Worm (Caenorhabditis elegans): ENCODE measurements around the gene F11D11.4.
"Not testable (repeated sequence)": the region's sequence is repeated elsewhere in the genome, so short reads cannot be mapped to it uniquely, and the experiment has no call there.

The F11D11.4 gene

DNA sequence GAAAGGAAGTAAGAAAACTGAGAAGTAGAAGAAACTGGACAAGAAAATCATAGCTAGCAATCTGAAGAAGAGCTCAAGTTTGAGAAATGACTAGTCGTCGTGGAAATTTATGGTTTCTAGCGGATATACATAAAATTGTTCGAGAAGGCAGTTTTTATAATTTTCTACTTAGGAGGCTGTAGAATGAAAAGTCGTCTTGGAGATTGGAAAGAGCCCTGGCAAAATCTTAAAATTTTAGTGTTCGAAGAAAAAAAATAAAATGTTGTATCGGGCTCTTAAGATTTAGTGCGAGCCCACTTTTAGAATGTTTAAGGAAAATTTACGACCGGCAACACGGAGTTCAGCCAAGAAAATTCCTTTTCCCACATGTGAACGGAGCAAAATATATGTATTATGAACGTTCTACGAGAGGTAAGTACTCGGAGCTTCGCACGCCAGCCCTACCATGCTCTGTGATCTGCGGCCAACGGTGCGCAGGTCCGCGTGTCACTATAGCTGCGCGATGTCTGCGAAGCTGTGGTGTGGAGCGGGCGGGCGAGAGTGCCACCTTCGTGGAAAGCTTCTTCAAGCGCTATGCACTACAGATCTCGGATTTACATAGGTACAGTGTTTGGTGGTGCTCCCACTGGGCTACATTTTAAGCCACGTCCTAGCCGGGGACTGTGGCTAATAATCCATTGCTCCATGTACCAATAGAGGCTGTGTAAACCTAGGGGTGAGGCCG lies 14.1 kb upstream of the F11D11.4 start, which contains the start of gene clec-251:
Gene clec-251 (minus strand): TSS at position 51 of the 724 bp plus-strand sequence.
- TF ChIP-seq ama-1 (optimal IDR thresholded peaks at IDR 0.05) (no peak), tbx-37 (GFP tag; conservative IDR thresholded peaks at IDR 0.05) (no peak), ceh-36 (tag; optimal IDR thresholded peaks at IDR 0.05) (no peak), hmbx-1 (tag; optimal IDR thresholded peaks at IDR 0.05) (no peak), pes-1 (GFP tag; IDR thresholded peaks at IDR 0.05) (no peak), tbx-11 (GFP tag; IDR thresholded peaks at IDR 0.05) (no peak), B0310.2 (tag; optimal IDR thresholded peaks at IDR 0.05) (no peak)

- TF ChIP-seq ets-7 (tag; optimal IDR thresholded peaks at IDR 0.05), result no peak
- TF ChIP-seq ceh-36 (tag; optimal IDR thresholded peaks at IDR 0.05), result no peak
- TF ChIP-seq tbx-11 (GFP tag; IDR thresholded peaks at IDR 0.05), result no peak
- TF ChIP-seq tbx-37 (GFP tag; conservative IDR thresholded peaks at IDR 0.05), result no peak
- TF ChIP-seq pes-1 (GFP tag; IDR thresholded peaks at IDR 0.05), result no peak
- TF ChIP-seq sea-1 (GFP tag; conservative IDR thresholded peaks at IDR 0.05), result no peak
- no peak for TF ChIP-seq F13C5.2 (tag; optimal IDR thresholded peaks at IDR 0.05)
- no peak for TF ChIP-seq hmg-4 (GFP tag; optimal IDR thresholded peaks at IDR 0.05)
- no peak for TF ChIP-seq hmbx-1 (tag; optimal IDR thresholded peaks at IDR 0.05)
- TF ChIP-seq scrt-1 (GFP tag; IDR thresholded peaks at IDR 0.05), result no peak
- no peak for TF ChIP-seq tra-4 (tag; optimal IDR thresholded peaks at IDR 0.05)
- no peak for TF ChIP-seq ama-1 (optimal IDR thresholded peaks at IDR 0.05)
- no peak for TF ChIP-seq aly-1 (tag; optimal IDR thresholded peaks at IDR 0.05)
- no peak for TF ChIP-seq B0310.2 (tag; optimal IDR thresholded peaks at IDR 0.05)
- no peak for TF ChIP-seq hnd-1 (tag; optimal IDR thresholded peaks at IDR 0.05)
- TF ChIP-seq flt-1 (GFP tag; IDR thresholded peaks at IDR 0.05), result no peak
- TF ChIP-seq ceh-13 (GFP tag; optimal IDR thresholded peaks at IDR 0.05), result no peak
These were observed 12.5 kb upstream of the F11D11.4 start, which contains the start of gene clec-252 for ce11 chrV:18748726-18749125. clec-252 (minus strand) TSS chrV:18748826.

- TF ChIP-seq scrt-1 (GFP tag; IDR thresholded peaks at IDR 0.05), result no peak
- no peak for TF ChIP-seq ets-7 (tag; optimal IDR thresholded peaks at IDR 0.05)
- TF ChIP-seq tbx-37 (GFP tag; conservative IDR thresholded peaks at IDR 0.05), result no peak
- no peak for TF ChIP-seq sea-1 (GFP tag; conservative IDR thresholded peaks at IDR 0.05)
- no peak for TF ChIP-seq hmg-4 (GFP tag; optimal IDR thresholded peaks at IDR 0.05)
- TF ChIP-seq aly-1 (tag; optimal IDR thresholded peaks at IDR 0.05), result no peak
- TF ChIP-seq F13C5.2 (tag; optimal IDR thresholded peaks at IDR 0.05), result no peak
- no peak for TF ChIP-seq ama-1 (optimal IDR thresholded peaks at IDR 0.05)
- no peak for TF ChIP-seq hnd-1 (tag; optimal IDR thresholded peaks at IDR 0.05)
- TF ChIP-seq tra-4 (tag; optimal IDR thresholded peaks at IDR 0.05), result no peak
These were observed 10.7 kb upstream of the F11D11.4 start, which contains the start of the genes F11D11.21 and F11D11.12 for ce11 chrV:18750445-18750844. F11D11.21 (minus strand) TSS chrV:18750545. F11D11.12 (minus strand) TSS chrV:18750682.

DNA sequence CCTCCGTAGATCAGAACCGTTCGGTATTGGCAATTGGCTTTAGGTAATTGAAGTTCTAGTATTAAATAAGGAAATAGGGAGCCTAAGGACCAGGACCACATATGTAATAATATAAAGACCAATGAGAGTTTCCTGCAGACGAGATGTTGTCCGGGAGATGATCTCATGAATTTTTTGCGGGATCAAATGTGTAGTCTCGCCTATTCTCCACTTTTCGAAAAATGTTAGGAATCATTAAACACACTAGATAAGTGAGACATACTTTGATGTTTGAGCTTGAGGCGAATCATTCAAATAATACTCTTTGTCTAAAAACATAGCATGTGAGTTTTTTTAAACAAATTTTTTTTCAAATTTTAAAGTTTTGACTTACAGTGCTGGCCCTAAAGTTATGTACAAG lies 8.1 kb upstream of the F11D11.4 start, which contains the start of gene F11D11.6:
Gene F11D11.6 (minus strand): TSS at position 101 of the 400 bp plus-strand sequence.
- no peak for TF ChIP-seq aly-1 (tag; optimal IDR thresholded peaks at IDR 0.05)
- TF ChIP-seq flt-1 (GFP tag; IDR thresholded peaks at IDR 0.05), result no peak
- TF ChIP-seq tra-4 (tag; optimal IDR thresholded peaks at IDR 0.05), result no peak
- TF ChIP-seq hmbx-1 (tag; optimal IDR thresholded peaks at IDR 0.05), result no peak
- no peak for TF ChIP-seq tbx-11 (GFP tag; IDR thresholded peaks at IDR 0.05)
- TF ChIP-seq sea-1 (GFP tag; conservative IDR thresholded peaks at IDR 0.05), result no peak
- no peak for TF ChIP-seq scrt-1 (GFP tag; IDR thresholded peaks at IDR 0.05)
- no peak for TF ChIP-seq B0310.2 (tag; optimal IDR thresholded peaks at IDR 0.05)
- no peak for TF ChIP-seq hmg-4 (GFP tag; optimal IDR thresholded peaks at IDR 0.05)
- TF ChIP-seq pes-1 (GFP tag; IDR thresholded peaks at IDR 0.05), result no peak
- no peak for TF ChIP-seq tbx-37 (GFP tag; conservative IDR thresholded peaks at IDR 0.05)

DNA sequence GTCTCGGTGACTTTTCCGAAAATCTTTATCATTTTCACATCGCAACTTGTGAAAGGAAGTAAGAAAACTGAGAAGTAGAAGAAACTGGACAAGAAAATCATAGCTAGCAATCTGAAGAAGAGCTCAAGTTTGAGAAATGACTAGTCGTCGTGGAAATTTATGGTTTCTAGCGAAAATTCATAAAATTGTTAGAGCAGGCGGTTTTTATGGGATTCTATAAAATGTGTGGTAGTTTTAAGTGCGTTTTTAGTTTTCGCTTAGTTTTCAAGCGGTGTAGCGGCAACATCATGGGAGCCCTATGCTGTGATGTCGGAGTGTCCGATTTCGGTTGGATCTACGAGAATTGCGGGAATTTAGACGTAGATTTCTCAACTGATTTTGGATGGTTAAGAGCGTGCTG lies 6.8 kb upstream of the F11D11.4 start, which contains the start of gene clec-254:
Gene clec-254 (minus strand): TSS at position 101 of the 400 bp plus-strand sequence.
- not testable (repeated sequence) for TF ChIP-seq ama-1 (optimal IDR thresholded peaks at IDR 0.05); hmg-4 (GFP tag; optimal IDR thresholded peaks at IDR 0.05); aly-1 (tag; optimal IDR thresholded peaks at IDR 0.05)

ce11 chrV:18760174-18760573 lies 1.0 kb upstream of the F11D11.4 start, which contains the start of gene F11D11.3:
F11D11.3 (minus strand) TSS chrV:18760274.
- TF ChIP-seq tra-4 (tag; optimal IDR thresholded peaks at IDR 0.05), result no peak
- no peak for TF ChIP-seq flt-1 (GFP tag; IDR thresholded peaks at IDR 0.05)
- TF ChIP-seq B0310.2 (tag; optimal IDR thresholded peaks at IDR 0.05), result no peak
- no peak for TF ChIP-seq F13C5.2 (tag; optimal IDR thresholded peaks at IDR 0.05)
- no peak for TF ChIP-seq tbx-11 (GFP tag; IDR thresholded peaks at IDR 0.05)
- no peak for TF ChIP-seq sea-1 (GFP tag; conservative IDR thresholded peaks at IDR 0.05)
- no peak for TF ChIP-seq scrt-1 (GFP tag; IDR thresholded peaks at IDR 0.05)

DNA sequence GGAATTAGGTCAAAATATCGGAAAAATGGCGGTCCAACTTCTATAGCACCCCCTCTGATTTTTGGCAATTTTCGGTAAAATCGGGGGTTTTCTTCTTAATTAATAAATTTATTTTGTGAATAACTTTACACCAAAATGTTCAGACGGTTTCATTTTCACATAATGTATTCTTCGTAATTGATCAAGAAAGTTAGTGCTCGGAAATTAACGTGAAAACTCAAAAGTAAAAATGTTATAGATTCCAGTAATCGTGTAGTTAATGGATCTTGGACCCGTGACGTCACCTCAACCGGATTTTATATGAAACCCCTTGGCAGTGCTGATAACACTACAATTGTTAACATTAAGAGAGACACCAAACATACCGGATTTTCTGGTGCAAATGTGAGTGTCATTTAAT lies 866 bp downstream of the F11D11.4 start, which contains the start of gene F11D11.22:
Gene F11D11.22 (plus strand): TSS at position 301 of the 400 bp plus-strand sequence.
- not testable (repeated sequence) for TF ChIP-seq hnd-1 (tag; optimal IDR thresholded peaks at IDR 0.05); tbx-11 (GFP tag; IDR thresholded peaks at IDR 0.05); sea-1 (GFP tag; conservative IDR thresholded peaks at IDR 0.05)

DNA sequence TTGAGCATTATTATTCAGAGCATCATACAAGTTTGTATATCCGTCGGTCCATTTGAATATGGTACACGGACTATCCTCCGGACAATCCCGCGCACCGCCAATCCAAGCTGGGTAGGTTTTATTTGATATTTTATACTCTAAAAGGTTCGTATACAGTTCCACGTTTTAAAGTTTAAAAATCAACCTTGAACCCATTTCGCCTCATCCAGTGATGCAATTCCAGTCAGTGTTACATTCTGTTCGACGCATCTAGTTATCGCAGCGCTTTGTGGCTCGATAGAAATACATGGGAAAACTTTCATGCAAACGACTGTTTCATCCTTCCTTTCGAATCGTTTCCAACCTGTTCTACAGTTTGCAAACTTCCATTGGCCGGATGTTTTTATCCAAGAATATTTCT lies 8.7 kb downstream of the F11D11.4 start:
- TF ChIP-seq B0310.2 (tag; optimal IDR thresholded peaks at IDR 0.05), result no peak
- no peak for TF ChIP-seq hnd-1 (tag; optimal IDR thresholded peaks at IDR 0.05)
- TF ChIP-seq ceh-13 (GFP tag; optimal IDR thresholded peaks at IDR 0.05), result no peak
- TF ChIP-seq ama-1 (optimal IDR thresholded peaks at IDR 0.05), result no peak
- no peak for TF ChIP-seq tbx-37 (GFP tag; conservative IDR thresholded peaks at IDR 0.05)
- no peak for TF ChIP-seq flt-1 (GFP tag; IDR thresholded peaks at IDR 0.05)
- TF ChIP-seq hmbx-1 (tag; optimal IDR thresholded peaks at IDR 0.05), result no peak
- TF ChIP-seq F13C5.2 (tag; optimal IDR thresholded peaks at IDR 0.05), result no peak
- TF ChIP-seq sea-1 (GFP tag; conservative IDR thresholded peaks at IDR 0.05), result no peak
- TF ChIP-seq tbx-11 (GFP tag; IDR thresholded peaks at IDR 0.05), result no peak
- no peak for TF ChIP-seq ceh-36 (tag; optimal IDR thresholded peaks at IDR 0.05)
- no peak for TF ChIP-seq aly-1 (tag; optimal IDR thresholded peaks at IDR 0.05)

Data from whole organism, early embryonic.